Worm (Caenorhabditis elegans): Measurements from ENCODE around the gene thoc-2.

ce11 chrIII:6420995-6421404 lies 53.2 kb downstream of the thoc-2 start:
- peak; percentile 61 for TF ChIP-seq cnd-1 (tag; optimal IDR thresholded peaks at IDR 0.05)
- no peak for TF ChIP-seq unc-39 (tag; optimal IDR thresholded peaks at IDR 0.05)
- TF ChIP-seq nhr-28 (tag; optimal IDR thresholded peaks at IDR 0.05), result no peak
- TF ChIP-seq hlh-1 (tag; optimal IDR thresholded peaks at IDR 0.05), result peak; percentile 71
- no peak for TF ChIP-seq drap-1 (GFP tag; optimal IDR thresholded peaks at IDR 0.05)
- TF ChIP-seq elt-1 (tag; optimal IDR thresholded peaks at IDR 0.05; ENCODE audit: borderline replicate concordance, insufficient read depth), result peak; percentile 59
- no peak for TF ChIP-seq nhr-12 (tag; optimal IDR thresholded peaks at IDR 0.05)
- peak; percentile 37 for TF ChIP-seq lsy-2 (tag; optimal IDR thresholded peaks at IDR 0.05)
- TF ChIP-seq lin-13 (tag; optimal IDR thresholded peaks at IDR 0.05), result no peak
- peak; percentile 75 for TF ChIP-seq ces-1 (GFP tag; optimal IDR thresholded peaks at IDR 0.05)
- no peak for TF ChIP-seq ztf-11 (tag; optimal IDR thresholded peaks at IDR 0.05)
- no peak for TF ChIP-seq nhr-76 (tag; optimal IDR thresholded peaks at IDR 0.05)
